Worm (Caenorhabditis elegans) whole organism, L4/young adult: ENCODE measurements around the gene elo-8.

Source experiments
- W03F9.2 ChIP-seq: fragments of 150-350 bp; optimal IDR thresholded peaks from 2 replicates; lab custom pipeline; 2014; ENCODE audit warnings: missing biosample characterization, missing genetic modification characterization
- dao-5 ChIP-seq: sonication (generic microtip); optimal IDR thresholded peaks from 2 replicates; lab custom pipeline; 2016; ENCODE audit warnings: missing genotype, missing genetic modification characterization, moderate library complexity, missing compliant biosample characterization
- him-1 ChIP-seq: sonication (generic microtip); optimal IDR thresholded peaks from 2 replicates; lab custom pipeline; 2016; ENCODE audit warnings: missing genotype, missing genetic modification reagents, missing genetic modification characterization, missing compliant biosample characterization

ce11 chrIII:11197327-11197726, 34.5 kb downstream of the elo-8 start:
- TF ChIP-seq him-1 = no peak
- TF ChIP-seq W03F9.2 (tag; lab: Kevin White, UChicago) = no peak
- TF ChIP-seq dao-5 (tag; lab: Kevin White, UChicago) = no peak
